Fruit fly (Drosophila melanogaster) whole organism, embryonic: Measurements from ENCODE around the gene CG17199.

ENCODE experiments used
- ATbp ChIP-seq: fragments of 200-800 bp; sonication (Bioruptor generic); optimal IDR thresholded peaks from 2 replicates; lab custom pipeline; 2017; ENCODE audit warnings: missing biosample characterization, mild to moderate bottlenecking, missing genetic modification characterization, missing genetic modification reagents
- Asciz ChIP-seq: fragments of 200-800 bp; sonication (Bioruptor generic); optimal IDR thresholded peaks from 2 replicates; lab custom pipeline; 2017; ENCODE audit warnings: missing biosample characterization, mild to moderate bottlenecking, missing genetic modification characterization, missing genetic modification reagents
- CG1024 ChIP-seq: fragments of 200-800 bp; sonication (Bioruptor generic); IDR thresholded peaks from 2 replicates; pipeline ENCODE4 v1.3.6; 2022; ENCODE audit warnings: missing biosample characterization, missing genetic modification characterization
- CG10431 ChIP-seq: fragments of 200-800 bp; sonication (Bioruptor generic); optimal IDR thresholded peaks from 3 replicates; lab custom pipeline; 2018; ENCODE audit warnings: missing biosample characterization, mild to moderate bottlenecking, missing genetic modification characterization
- CG10654 ChIP-seq: fragments of 200-800 bp; sonication (Bioruptor generic); optimal IDR thresholded peaks from 2 replicates; lab custom pipeline; 2016; ENCODE audit warnings: missing biosample characterization, missing genetic modification characterization
- CG12236 ChIP-seq: fragments of 200-800 bp; sonication (Bioruptor generic); optimal IDR thresholded peaks from 2 replicates; lab custom pipeline; 2016; ENCODE audit warnings: missing biosample characterization, missing genetic modification characterization
- CG12942 ChIP-seq: fragments of 200-800 bp; sonication (Bioruptor generic); optimal IDR thresholded peaks from 3 replicates; lab custom pipeline; 2016; ENCODE audit warnings: missing biosample characterization, missing genetic modification characterization
- CG13624 ChIP-seq: fragments of 200-800 bp; sonication (Bioruptor generic); optimal IDR thresholded peaks from 2 replicates; lab custom pipeline; 2016; ENCODE audit warnings: missing biosample characterization, missing genetic modification characterization
- CG1647 ChIP-seq: fragments of 200-800 bp; sonication (Bioruptor generic); optimal IDR thresholded peaks from 3 replicates; lab custom pipeline; 2016; ENCODE audit warnings: missing biosample characterization, missing genetic modification characterization
- CG18011 ChIP-seq: fragments of 200-800 bp; sonication (Bioruptor generic); optimal IDR thresholded peaks from 2 replicates; lab custom pipeline; 2017; ENCODE audit warnings: missing biosample characterization, missing genetic modification characterization, mild to moderate bottlenecking, moderate library complexity, missing genotype
- CG31388 ChIP-seq: fragments of 200-800 bp; sonication (Bioruptor generic); optimal IDR thresholded peaks from 2 replicates; lab custom pipeline; 2016; ENCODE audit warnings: missing biosample characterization, missing genetic modification characterization
- CG32767 ChIP-seq: fragments of 200-800 bp; sonication (Bioruptor generic); IDR thresholded peaks from 2 replicates; pipeline ENCODE4 v1.3.6; 2022; ENCODE audit warnings: missing biosample characterization, missing genetic modification characterization
- CG4424 ChIP-seq: fragments of 200-800 bp; sonication (Bioruptor generic); optimal IDR thresholded peaks from 3 replicates; lab custom pipeline; 2016; ENCODE audit warnings: missing biosample characterization, missing genetic modification characterization
- CG4617 ChIP-seq: fragments of 200-800 bp; sonication (Bioruptor generic); optimal IDR thresholded peaks from 3 replicates; lab custom pipeline; 2016; ENCODE audit warnings: missing biosample characterization, missing genetic modification characterization, borderline replicate concordance
- CG6791 ChIP-seq: fragments of 200-800 bp; sonication (Bioruptor generic); IDR thresholded peaks from 3 replicates; pipeline ENCODE4 v1.3.6; 2022; ENCODE audit warnings: missing biosample characterization, missing genetic modification characterization; ENCODE audit not compliant: partially characterized antibody
- CG7963 ChIP-seq: fragments of 200-800 bp; sonication (Bioruptor generic); IDR thresholded peaks from 3 replicates; pipeline ENCODE4 v1.3.6; 2022; ENCODE audit warnings: missing biosample characterization, missing genetic modification characterization; ENCODE audit not compliant: partially characterized antibody
- CG8089 ChIP-seq: fragments of 200-800 bp; sonication (Bioruptor generic); optimal IDR thresholded peaks from 3 replicates; lab custom pipeline; 2016; ENCODE audit warnings: missing biosample characterization, missing genetic modification characterization
- CG8359 ChIP-seq: fragments of 200-800 bp; sonication (Bioruptor generic); optimal IDR thresholded peaks from 2 replicates; lab custom pipeline; 2017; ENCODE audit warnings: missing biosample characterization, mild to moderate bottlenecking, missing genetic modification characterization, borderline replicate concordance
- CG9215 ChIP-seq: fragments of 200-800 bp; sonication (Bioruptor generic); IDR thresholded peaks from 2 replicates; pipeline ENCODE4 v1.3.6; 2022; ENCODE audit warnings: missing biosample characterization, missing genetic modification characterization
- Camta ChIP-seq: fragments of 200-800 bp; sonication (Bioruptor generic); optimal IDR thresholded peaks from 2 replicates; lab custom pipeline; 2016; ENCODE audit warnings: missing biosample characterization, missing genetic modification characterization
- E2f2 ChIP-seq: fragments of 200-800 bp; sonication (Bioruptor generic); IDR thresholded peaks from 2 replicates; pipeline ENCODE4 v1.3.6; 2022; ENCODE audit warnings: missing biosample characterization, missing genetic modification characterization
- Fer3 ChIP-seq: fragments of 200-800 bp; sonication (Bioruptor generic); optimal IDR thresholded peaks from 2 replicates; lab custom pipeline; 2018; ENCODE audit warnings: missing biosample characterization, mild to moderate bottlenecking, missing genetic modification characterization, moderate library complexity
- Hand ChIP-seq: fragments of 200-800 bp; sonication (Bioruptor generic); optimal IDR thresholded peaks from 2 replicates; lab custom pipeline; 2017; ENCODE audit warnings: mild to moderate bottlenecking, missing biosample characterization, missing genetic modification reagents, missing genetic modification characterization
- Kr ChIP-seq: fragments of 200-800 bp; sonication (Bioruptor generic); optimal IDR thresholded peaks from 2 replicates; lab custom pipeline; 2017; ENCODE audit warnings: missing biosample characterization, mild to moderate bottlenecking, missing genetic modification characterization
- Lhr ChIP-seq: fragments of 200-800 bp; sonication (Bioruptor generic); optimal IDR thresholded peaks from 3 replicates; lab custom pipeline; 2017; ENCODE audit warnings: mild to moderate bottlenecking, missing biosample characterization, missing genetic modification reagents, missing genetic modification characterization
- Max ChIP-seq: fragments of 200-800 bp; sonication (Bioruptor generic); optimal IDR thresholded peaks from 2 replicates; lab custom pipeline; 2016; ENCODE audit warnings: missing biosample characterization, mild to moderate bottlenecking, missing genetic modification characterization
- Med ChIP-seq: fragments of 200-800 bp; sonication (Bioruptor generic); peaks from one replicate; lab custom pipeline; 2016; ENCODE audit warnings: missing biosample characterization, missing genetic modification characterization, mild to moderate bottlenecking, inconsistent platforms, moderate library complexity
- Poxn ChIP-seq: fragments of 200-800 bp; sonication (Bioruptor generic); IDR thresholded peaks from 2 replicates; pipeline ENCODE4 v1.3.6; 2022; ENCODE audit warnings: missing biosample characterization, missing genetic modification characterization
- Sox100B ChIP-seq: fragments of 200-800 bp; sonication (Bioruptor generic); optimal IDR thresholded peaks from 3 replicates; lab custom pipeline; 2018; ENCODE audit warnings: missing biosample characterization, mild to moderate bottlenecking, missing genetic modification characterization
- ap ChIP-seq: fragments of 200-800 bp; sonication (Bioruptor generic); IDR thresholded peaks from 2 replicates; pipeline ENCODE4 v1.3.6; 2022; ENCODE audit warnings: missing biosample characterization, missing genetic modification characterization
- ato ChIP-seq: fragments of 200-800 bp; sonication (Bioruptor generic); IDR thresholded peaks from 2 replicates; pipeline ENCODE4 v1.3.6; 2022; ENCODE audit warnings: missing biosample characterization, missing genetic modification characterization; ENCODE audit not compliant: partially characterized antibody
- cato ChIP-seq: fragments of 200-800 bp; sonication (Bioruptor generic); optimal IDR thresholded peaks from 2 replicates; lab custom pipeline; 2016; ENCODE audit warnings: missing biosample characterization, missing genetic modification characterization, borderline replicate concordance
- cg ChIP-seq: fragments of 200-800 bp; sonication (Bioruptor generic); optimal IDR thresholded peaks from 3 replicates; lab custom pipeline; 2019; ENCODE audit warnings: missing biosample characterization, mild to moderate bottlenecking, missing genetic modification characterization, moderate library complexity
- corto ChIP-seq: fragments of 200-800 bp; sonication (Bioruptor generic); optimal IDR thresholded peaks from 2 replicates; lab custom pipeline; 2016; ENCODE audit warnings: missing biosample characterization, mild to moderate bottlenecking, missing genetic modification characterization, moderate library complexity
- eyg ChIP-seq: fragments of 200-800 bp; sonication (Bioruptor generic); optimal IDR thresholded peaks from 3 replicates; lab custom pipeline; 2016; ENCODE audit warnings: missing biosample characterization, missing genetic modification characterization
- fd102C ChIP-seq: fragments of 200-800 bp; sonication (Bioruptor generic); optimal IDR thresholded peaks from 2 replicates; lab custom pipeline; 2018; ENCODE audit warnings: missing biosample characterization, mild to moderate bottlenecking, missing genetic modification characterization, moderate library complexity
- gcm ChIP-seq: fragments of 200-800 bp; sonication (Bioruptor generic); optimal IDR thresholded peaks from 2 replicates; lab custom pipeline; 2019; ENCODE audit warnings: missing biosample characterization, mild to moderate bottlenecking, missing genetic modification characterization, moderate library complexity
- hbn ChIP-seq: fragments of 200-800 bp; sonication (Bioruptor generic); IDR thresholded peaks from 2 replicates; pipeline ENCODE4 v1.3.6; 2022; ENCODE audit warnings: missing biosample characterization, missing genetic modification characterization; ENCODE audit not compliant: partially characterized antibody
- mirr ChIP-seq: fragments of 200-800 bp; sonication (Bioruptor generic); optimal IDR thresholded peaks from 3 replicates; lab custom pipeline; 2018; ENCODE audit warnings: missing biosample characterization, mild to moderate bottlenecking, missing genetic modification characterization
- pnt ChIP-seq: fragments of 200-800 bp; sonication (Bioruptor generic); optimal IDR thresholded peaks from 3 replicates; lab custom pipeline; 2016; ENCODE audit warnings: missing biosample characterization, missing genetic modification characterization
- ranshi ChIP-seq: fragments of 200-800 bp; sonication (Bioruptor generic); IDR thresholded peaks from 2 replicates; pipeline ENCODE4 v1.3.6; 2022; ENCODE audit warnings: missing biosample characterization, missing genetic modification characterization
- salm ChIP-seq: fragments of 200-800 bp; sonication (Bioruptor generic); optimal IDR thresholded peaks from 2 replicates; lab custom pipeline; 2018; ENCODE audit warnings: missing biosample characterization, mild to moderate bottlenecking, missing genetic modification characterization
- scrt ChIP-seq: fragments of 200-800 bp; sonication (Bioruptor generic); optimal IDR thresholded peaks from 2 replicates; lab custom pipeline; 2018; ENCODE audit warnings: missing biosample characterization, mild to moderate bottlenecking, missing genetic modification characterization, moderate library complexity
- sna ChIP-seq: fragments of 200-800 bp; sonication (Bioruptor generic); IDR thresholded peaks from 2 replicates; pipeline ENCODE4 v1.3.6; 2022; ENCODE audit warnings: missing biosample characterization, missing genetic modification characterization; ENCODE audit not compliant: partially characterized antibody
- toy ChIP-seq: fragments of 200-800 bp; sonication (Bioruptor generic); IDR thresholded peaks from 2 replicates; pipeline ENCODE4 v1.3.6; 2022; ENCODE audit warnings: missing biosample characterization, missing genetic modification characterization
- trh ChIP-seq: fragments of 200-800 bp; sonication (Bioruptor generic); optimal IDR thresholded peaks from 2 replicates; lab custom pipeline; 2016; ENCODE audit warnings: missing biosample characterization, missing genetic modification characterization
- ttk ChIP-seq: fragments of 200-800 bp; sonication (Bioruptor generic); IDR thresholded peaks from 2 replicates; pipeline ENCODE4 v2.1.2; 2022; ENCODE audit warnings: missing biosample characterization, missing genetic modification characterization
- tup ChIP-seq: fragments of 200-800 bp; sonication (Bioruptor generic); optimal IDR thresholded peaks from 2 replicates; lab custom pipeline; 2016; ENCODE audit warnings: missing biosample characterization, mild to moderate bottlenecking, missing genetic modification characterization, moderate library complexity

Gene CG17199

DNA sequence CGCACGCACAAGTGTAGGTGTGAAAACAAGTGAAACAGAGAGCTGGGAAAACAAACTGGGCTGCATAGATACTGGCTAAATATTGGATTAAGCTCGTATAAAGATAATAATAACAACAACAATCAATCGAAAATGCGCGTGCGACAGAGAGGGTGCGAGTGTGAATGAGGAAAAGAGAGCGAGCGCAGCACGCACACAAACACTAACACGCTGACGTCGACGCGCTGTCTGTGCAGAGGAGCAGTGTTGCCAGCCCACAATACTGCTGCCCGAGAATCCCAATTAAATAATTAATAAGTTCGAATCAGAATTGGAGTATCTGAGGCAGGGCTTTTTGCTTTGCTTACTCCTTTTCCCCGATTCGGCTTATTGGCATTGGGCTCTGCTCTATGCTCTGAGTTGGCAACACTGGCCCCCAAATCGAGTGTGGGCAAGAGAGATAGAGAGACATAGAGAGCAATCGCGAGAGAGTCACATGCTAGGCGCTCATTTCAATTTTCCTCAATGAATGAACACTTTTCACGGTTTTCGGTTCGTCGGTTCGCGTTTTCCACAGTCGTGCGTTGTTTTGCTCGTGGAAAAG lies 43.5 kb upstream of the CG17199 start (continued):
- TF ChIP-seq E2f2 (peak; percentile 62), CG4424 (peak; percentile 81), cato (peak; percentile 50), fd102C (no peak), hbn (GFP tag; lab: Robert Waterston, UW) (peak; percentile 21; the same call in 1 of the 2 replicates), CG9215 (GFP tag; lab: Robert Waterston, UW) (peak; percentile 99), Lhr (GFP tag; lab: Kevin White, UChicago) (peak; percentile 41), ap (peak; percentile 87), Sox100B (GFP tag; lab: Kevin White, UChicago) (peak; percentile 55), ATbp (GFP tag; lab: Kevin White, UChicago) (peak; percentile 86), Asciz (GFP tag; lab: Kevin White, UChicago) (peak; percentile 73), Hand (GFP tag; lab: Kevin White, UChicago) (no peak), cg (GFP tag; lab: Kevin White, UChicago) (peak; percentile 86), salm (tag; lab: Kevin White, UChicago) (peak; percentile 56), CG12236 (GFP tag; lab: Kevin White, UChicago) (peak; percentile 56), CG4617 (GFP tag; lab: Kevin White, UChicago) (peak; percentile 21), Camta (GFP tag; lab: Kevin White, UChicago) (peak; percentile 76), Poxn (GFP tag; lab: Robert Waterston, UW) (peak; percentile 60; the same call in 1 of the 2 replicates), CG18011 (GFP tag; lab: Kevin White, UChicago) (peak; percentile 80), eyg (GFP tag; lab: Kevin White, UChicago) (peak; percentile 51), CG31388 (GFP tag; lab: Kevin White, UChicago) (peak; percentile 56), toy (GFP tag; lab: Robert Waterston, UW) (peak; percentile 67; the same call in 1 of the 2 replicates), CG8359 (peak; percentile 51), trh (GFP tag; lab: Kevin White, UChicago) (no peak), ttk (peak; percentile 86), sna (GFP tag; lab: Robert Waterston, UW) (0 out of 2 replicates have a peak, but pooled peaks have one; percentile 44), CG7963 (GFP tag; lab: Robert Waterston, UW) (no peak), CG32767 (GFP tag; lab: Robert Waterston, UW) (peak; percentile 85), CG6791 (GFP tag; lab: Robert Waterston, UW) (peak; percentile 53; the same call in 2 of the 3 replicates), corto (peak; percentile 92), gcm (GFP tag; lab: Kevin White, UChicago) (peak; percentile 63), Kr (GFP tag; lab: Kevin White, UChicago) (no peak), tup (GFP tag; lab: Kevin White, UChicago) (peak; percentile 85), pnt (GFP tag; lab: Kevin White, UChicago) (peak; percentile 76), CG10654 (GFP tag; lab: Kevin White, UChicago) (peak; percentile 81), CG13624 (GFP tag; lab: Kevin White, UChicago) (peak; percentile 70), mirr (GFP tag; lab: Kevin White, UChicago) (peak; percentile 37), ato (GFP tag; lab: Robert Waterston, UW) (no peak), Max (peak; percentile 80), CG1647 (GFP tag; lab: Kevin White, UChicago) (peak; percentile 80), Med (GFP tag; lab: Kevin White, UChicago) (peak; percentile 99), Fer3 (tag; lab: Kevin White, UChicago) (peak; percentile 85), CG10431 (GFP tag; lab: Kevin White, UChicago) (no peak), CG8089 (GFP tag; lab: Kevin White, UChicago) (peak; percentile 77), CG12942 (GFP tag; lab: Kevin White, UChicago) (peak; percentile 70), ranshi (GFP tag; lab: Robert Waterston, UW) (peak; percentile 86; the same call in 1 of the 2 replicates), CG1024 (GFP tag; lab: Robert Waterston, UW) (peak; percentile 65), scrt (GFP tag; lab: Kevin White, UChicago) (peak; percentile 53)
